Worm (Caenorhabditis elegans) whole organism, dauer: ENCODE data around the gene R05C11.4.
"Not testable (repeated sequence)": the region's sequence is repeated elsewhere in the genome, so short reads cannot be mapped to it uniquely, and the experiment has no call there.

ENCODE experiments used
- unc-62 ChIP-seq: sonication (generic microtip); optimal IDR thresholded peaks from 2 replicates; lab custom pipeline; 2017; ENCODE audit warnings: missing biosample characterization, missing genetic modification reagents, missing genetic modification characterization

R05C11.4 gene

DNA sequence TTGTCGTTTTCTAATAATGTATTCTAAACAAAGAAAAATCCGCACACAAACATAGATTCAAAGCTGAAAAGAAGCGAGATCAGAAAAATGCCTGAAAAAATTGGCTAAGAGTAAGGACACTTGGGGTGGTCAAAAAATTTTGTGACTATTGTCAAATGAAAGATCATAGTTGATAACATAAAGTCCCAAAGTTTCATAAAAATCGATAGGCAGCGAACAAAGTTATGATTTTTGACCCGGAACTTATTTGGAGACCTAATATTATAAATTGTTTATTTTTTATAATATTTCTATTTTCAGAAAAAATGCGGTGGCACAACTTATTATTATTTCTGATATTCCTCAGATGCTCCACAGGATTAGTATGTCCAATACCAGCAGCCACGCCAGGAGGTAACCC lies at the start of gene R05C11.4:
R05C11.4 (plus strand) TSS at position 301 of the 400 bp plus-strand sequence.
- not testable (repeated sequence) for TF ChIP-seq unc-62 (GFP tag; lab: Kevin White, UChicago)

- no peak for TF ChIP-seq unc-62 (GFP tag; lab: Kevin White, UChicago)
Measured at ce11 chrIV:2002290-2002689, 49.0 kb upstream of the R05C11.4 start.

DNA sequence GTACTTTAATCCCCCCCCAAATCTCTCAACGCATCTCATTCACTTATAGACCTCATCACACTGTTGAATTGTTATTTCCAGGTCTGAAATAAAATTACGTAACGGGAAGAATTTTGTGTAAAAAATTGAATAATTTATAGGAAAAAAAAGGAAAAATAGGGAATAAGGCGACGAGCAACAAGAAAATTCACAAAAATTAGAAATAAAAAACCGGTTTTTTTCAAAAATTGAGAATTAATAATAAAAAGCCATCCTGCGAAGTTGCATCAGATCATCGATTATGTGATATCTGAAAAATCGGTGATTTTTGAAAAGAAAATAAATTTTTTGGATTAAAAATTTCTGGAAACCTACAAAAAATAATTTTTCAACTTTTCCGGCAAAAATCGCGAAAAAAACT lies 42.4 kb upstream of the R05C11.4 start:
- no peak for TF ChIP-seq unc-62 (GFP tag; lab: Kevin White, UChicago)

DNA sequence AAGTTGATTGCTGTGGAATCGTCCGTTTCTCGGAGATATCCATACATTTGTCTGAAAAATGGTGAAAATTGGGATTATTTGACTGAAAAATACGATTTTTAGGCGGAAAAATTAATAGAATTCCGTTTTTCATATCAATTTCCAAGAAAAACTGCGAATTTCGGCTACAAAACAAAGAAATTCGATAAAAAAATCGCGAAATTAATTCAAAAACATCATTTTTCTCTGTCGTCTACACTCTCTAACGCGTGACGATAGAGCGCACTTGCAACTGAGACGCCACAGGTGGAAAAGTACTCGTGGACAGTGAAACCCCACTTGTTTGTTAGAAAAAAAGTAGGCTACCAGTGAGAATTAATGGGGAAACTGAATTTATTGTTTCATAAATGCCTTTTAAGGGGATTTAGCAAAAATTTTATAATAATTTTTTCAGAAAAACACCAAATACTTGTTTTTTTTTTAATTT lies 18.3 kb upstream of the R05C11.4 start, which contains the start of gene cpsf-1:
cpsf-1 (minus strand) TSS at position 51 of the 466 bp plus-strand sequence.
- no peak for TF ChIP-seq unc-62 (GFP tag; lab: Kevin White, UChicago)

ce11 chrIV:2036974-2037373 lies 14.3 kb upstream of the R05C11.4 start, which contains the start of the genes Y76B12C.9 and cng-2:
Gene Y76B12C.9, minus strand, starts transcription at chrIV:2037074.
Gene cng-2, plus strand, starts transcription at chrIV:2037191.
- TF ChIP-seq unc-62 (GFP tag; lab: Kevin White, UChicago): no peak

DNA sequence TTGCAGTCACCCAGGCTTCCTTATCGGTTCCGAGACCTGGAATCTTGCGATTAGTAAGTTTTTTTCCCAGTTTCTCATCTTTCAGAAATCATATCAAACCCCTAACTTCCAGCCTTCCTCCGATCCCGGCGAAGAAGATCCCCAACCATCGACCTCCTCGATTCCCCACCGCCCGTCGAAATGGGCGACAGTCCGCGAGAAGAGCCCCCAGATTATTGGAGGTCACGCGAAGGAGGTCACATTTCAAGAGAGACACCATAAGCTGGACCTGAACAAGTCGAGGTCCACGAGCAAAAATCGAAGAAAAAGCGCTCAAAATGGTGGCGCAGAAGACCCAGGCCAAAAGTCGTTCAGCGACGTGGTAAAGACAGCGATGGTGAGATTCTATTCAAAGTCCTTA lies 13.8 kb upstream of the R05C11.4 start:
- no peak for TF ChIP-seq unc-62 (GFP tag; lab: Kevin White, UChicago)

- TF ChIP-seq unc-62 (GFP tag; lab: Kevin White, UChicago): no peak
Measured at ce11 chrIV:2048839-2049238, 2.5 kb upstream of the R05C11.4 start.

- TF ChIP-seq unc-62 (GFP tag; lab: Kevin White, UChicago): no peak
Measured at ce11 chrIV:2052337-2052736, 1.0 kb downstream of the R05C11.4 start.

DNA sequence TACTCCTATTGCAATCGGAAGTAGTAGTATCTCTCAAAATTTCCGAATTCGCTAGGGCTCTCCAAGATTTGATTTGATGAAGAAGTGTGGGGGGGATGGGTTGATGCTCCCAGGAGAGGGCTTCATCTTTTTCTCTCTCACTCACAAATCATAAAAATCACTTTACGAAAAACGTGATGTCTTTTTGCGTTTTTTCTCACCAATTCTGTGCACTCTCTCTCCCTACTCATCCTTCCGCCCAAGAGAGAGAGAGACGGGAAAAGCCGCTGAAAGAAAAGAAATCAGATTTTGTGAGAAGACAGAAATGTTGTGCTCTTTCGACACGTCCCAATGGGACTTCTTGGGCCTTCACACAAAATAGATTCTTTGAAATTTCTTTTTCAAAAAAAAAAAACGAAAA lies 2.3 kb downstream of the R05C11.4 start:
- TF ChIP-seq unc-62 (GFP tag; lab: Kevin White, UChicago): no peak

DNA sequence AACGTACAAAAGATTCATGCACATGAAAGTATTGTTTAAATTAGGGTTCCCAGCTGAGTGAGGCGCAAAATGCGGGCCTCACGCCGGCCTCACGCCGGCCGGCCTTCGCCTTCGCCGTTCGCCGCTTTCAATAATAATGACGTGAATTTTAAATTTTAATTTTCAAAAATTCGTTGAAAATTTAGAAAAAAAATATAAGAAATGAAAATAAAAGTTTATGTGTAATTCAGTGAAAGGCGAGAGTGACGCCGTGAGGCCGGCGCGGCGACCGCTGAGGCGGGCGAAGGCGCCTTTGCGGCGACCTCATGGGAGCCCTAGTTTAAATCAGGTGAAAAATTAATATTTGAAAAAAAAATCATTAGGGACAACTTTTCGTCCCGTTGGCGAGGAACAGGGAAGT lies 6.2 kb downstream of the R05C11.4 start:
- no peak for TF ChIP-seq unc-62 (GFP tag; lab: Kevin White, UChicago)

DNA sequence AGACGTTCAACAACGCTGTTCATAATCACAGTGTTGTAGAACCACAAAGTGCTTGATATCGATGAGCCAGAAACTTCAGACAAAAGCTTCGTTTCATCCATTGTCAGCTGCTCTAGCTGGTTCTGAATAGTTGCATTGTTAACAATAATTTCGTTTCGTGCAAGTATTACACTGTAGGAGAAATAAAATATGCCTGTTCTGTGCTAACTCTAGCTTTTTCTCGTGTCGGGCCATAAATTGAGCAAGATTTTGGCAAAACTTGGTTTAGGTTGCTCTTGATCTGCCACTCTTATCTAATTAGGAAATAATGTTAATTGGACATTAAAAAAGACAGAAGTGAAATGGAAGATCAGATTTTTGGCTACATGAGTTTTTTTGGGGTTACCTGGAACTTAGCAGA lies 7.7 kb downstream of the R05C11.4 start, which contains the start of gene R05C11.2:
R05C11.2 (minus strand) TSS at position 101 of the 400 bp plus-strand sequence.
- TF ChIP-seq unc-62 (GFP tag; lab: Kevin White, UChicago): no peak

ce11 chrIV:2065895-2066294 lies 14.6 kb downstream of the R05C11.4 start, which contains the start of gene arrd-26:
Gene arrd-26, plus strand, starts transcription at chrIV:2066195.
- no peak for TF ChIP-seq unc-62 (GFP tag; lab: Kevin White, UChicago)

DNA sequence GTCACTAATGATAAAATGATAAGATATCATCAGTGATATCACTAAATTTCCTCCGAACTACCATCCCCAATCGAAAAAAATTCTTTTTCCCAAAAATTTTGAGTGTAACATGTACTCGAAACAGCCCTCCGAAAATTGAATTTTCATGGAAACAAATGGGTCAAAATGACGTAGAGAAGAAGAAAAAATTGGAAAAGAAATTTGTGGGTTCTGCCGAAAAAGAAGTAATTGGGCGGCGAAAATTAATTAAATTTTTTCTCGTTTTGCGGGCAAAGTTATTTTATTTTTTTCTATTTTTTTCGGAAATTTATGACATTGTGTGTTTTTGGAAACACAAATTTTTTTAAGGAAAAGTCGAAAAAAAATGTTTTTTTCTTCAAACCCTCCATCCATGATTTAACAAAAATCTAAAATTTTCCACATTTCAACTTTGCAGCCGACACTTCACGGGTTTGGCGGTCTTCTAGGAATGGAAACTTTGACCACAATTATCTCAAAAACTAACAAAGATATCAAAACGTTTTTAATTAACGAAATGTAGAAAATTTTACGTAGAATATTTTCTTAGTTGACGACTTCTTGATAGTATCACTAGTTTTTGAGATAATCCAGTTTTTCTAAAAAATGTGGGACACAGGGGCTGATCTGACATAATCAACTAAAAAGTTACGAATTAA lies 26.0 kb downstream of the R05C11.4 start:
- no peak for TF ChIP-seq unc-62 (GFP tag; lab: Kevin White, UChicago)

ce11 chrIV:2080340-2080739 lies 29.0 kb downstream of the R05C11.4 start:
- no peak for TF ChIP-seq unc-62 (GFP tag; lab: Kevin White, UChicago)

- no peak for TF ChIP-seq unc-62 (GFP tag; lab: Kevin White, UChicago)
Measured at ce11 chrIV:2083146-2083545, 31.9 kb downstream of the R05C11.4 start.

ce11 chrIV:2083734-2084133 lies 32.4 kb downstream of the R05C11.4 start, which contains the start of gene mca-2:
Gene mca-2, plus strand, starts transcription at chrIV:2084034.
- no peak for TF ChIP-seq unc-62 (GFP tag; lab: Kevin White, UChicago)

DNA sequence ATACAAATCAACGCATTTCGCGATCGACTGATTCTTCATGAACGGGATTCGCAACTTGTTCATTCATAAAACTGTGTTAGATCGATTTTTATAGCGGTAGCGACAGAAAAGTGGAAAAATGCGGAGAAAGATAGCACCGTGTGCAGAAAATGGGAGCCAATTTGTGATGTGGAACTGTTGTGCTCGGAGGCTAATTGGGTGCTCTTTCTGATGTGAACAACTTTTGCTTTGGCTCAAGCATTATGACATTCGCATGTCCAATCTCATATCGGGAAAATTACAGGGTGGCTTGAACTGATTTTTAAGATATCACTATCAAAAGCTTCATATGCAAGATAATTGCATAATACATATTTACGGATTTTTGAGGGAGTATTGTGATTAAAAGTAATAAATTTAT lies 48.5 kb downstream of the R05C11.4 start, which contains the start of gene C23H5.11:
C23H5.11 (minus strand) TSS at position 101 of the 400 bp plus-strand sequence.
- no peak for TF ChIP-seq unc-62 (GFP tag; lab: Kevin White, UChicago)
